Worm (Caenorhabditis elegans): ENCODE results near the gene sre-34.

The sre-34 gene

DNA sequence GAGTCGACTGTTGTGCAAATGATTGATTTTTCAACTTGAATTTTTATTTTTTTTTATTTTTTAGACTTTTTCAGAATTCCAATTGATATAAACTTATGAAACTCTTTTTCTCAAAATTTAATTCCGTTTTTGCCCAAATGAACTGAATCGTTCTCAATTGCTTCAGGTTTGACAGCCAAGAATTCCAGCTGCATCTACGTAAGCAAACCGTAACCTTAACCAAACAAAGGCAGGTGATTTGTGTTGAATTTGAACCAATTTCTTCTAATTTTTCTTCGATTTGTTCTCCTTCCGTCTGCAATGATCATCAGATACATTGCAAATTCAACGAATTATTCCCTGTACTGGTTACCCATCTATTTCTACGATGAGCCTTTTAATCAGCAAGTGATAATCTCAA lies at the start of gene sre-34:
TSS of gene sre-34 (plus strand) at position 301 of the 400 bp plus-strand sequence.
- TF ChIP-seq grh-1 (GFP tag; IDR thresholded peaks at IDR 0.05) (no peak), skn-1 (tag; optimal IDR thresholded peaks at IDR 0.05) (no peak), mdl-1 (tag; optimal IDR thresholded peaks at IDR 0.05) (no peak), hlh-4 (tag; optimal IDR thresholded peaks at IDR 0.05) (no peak)

DNA sequence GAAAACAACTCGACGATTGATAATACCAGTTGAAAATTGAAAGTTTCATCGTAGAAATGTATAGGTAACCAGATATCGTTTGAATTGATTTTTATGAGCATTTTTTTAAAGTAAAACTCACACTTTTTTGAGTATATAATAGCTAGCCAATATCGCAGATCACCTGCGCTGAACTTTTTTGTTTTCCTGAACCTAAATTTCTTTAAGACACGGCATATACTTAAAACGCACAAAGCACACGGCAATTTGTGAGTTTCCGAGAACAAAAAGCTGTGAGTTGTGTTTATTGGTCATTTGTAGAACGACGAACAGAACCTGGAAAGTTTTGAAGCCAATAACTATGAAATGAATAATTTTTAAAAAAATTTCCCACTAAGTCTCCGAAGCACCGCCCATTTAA lies 48.2 kb upstream of the sre-34 start, which contains the start of gene sre-29:
TSS of gene sre-29 (minus strand) at position 101 of the 400 bp plus-strand sequence.
- TF ChIP-seq ztf-4 (tag; optimal IDR thresholded peaks at IDR 0.05), result no peak

DNA sequence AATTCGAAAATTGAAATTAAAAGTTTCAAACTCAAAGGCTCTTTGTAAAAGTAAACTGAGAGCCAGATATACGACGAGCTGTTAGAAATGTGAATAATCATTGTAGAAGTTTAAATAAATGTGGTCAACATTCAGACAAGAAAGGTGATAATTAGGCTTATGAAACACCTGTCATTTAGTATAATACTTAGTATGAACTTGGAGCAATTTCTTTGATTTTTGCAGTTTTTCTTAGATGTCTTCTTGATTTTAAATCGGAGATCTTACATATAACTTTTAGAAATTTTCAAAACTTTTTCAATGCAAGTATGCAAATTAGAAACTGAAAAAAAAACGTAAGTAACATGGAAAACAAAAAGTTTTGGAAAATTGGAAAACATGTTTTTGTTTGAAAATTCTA lies 43.6 kb upstream of the sre-34 start, which contains the start of gene sre-30:
TSS of gene sre-30 (minus strand) at position 101 of the 400 bp plus-strand sequence.
- no peak for TF ChIP-seq tbx-2 (tag; optimal IDR thresholded peaks at IDR 0.05)
- no peak for TF ChIP-seq efl-1 (optimal IDR thresholded peaks at IDR 0.05)
- TF ChIP-seq efl-1 (GFP tag; optimal IDR thresholded peaks at IDR 0.05 in 1 of 2), result peak in 1 of 2 experiments; percentile 55

DNA sequence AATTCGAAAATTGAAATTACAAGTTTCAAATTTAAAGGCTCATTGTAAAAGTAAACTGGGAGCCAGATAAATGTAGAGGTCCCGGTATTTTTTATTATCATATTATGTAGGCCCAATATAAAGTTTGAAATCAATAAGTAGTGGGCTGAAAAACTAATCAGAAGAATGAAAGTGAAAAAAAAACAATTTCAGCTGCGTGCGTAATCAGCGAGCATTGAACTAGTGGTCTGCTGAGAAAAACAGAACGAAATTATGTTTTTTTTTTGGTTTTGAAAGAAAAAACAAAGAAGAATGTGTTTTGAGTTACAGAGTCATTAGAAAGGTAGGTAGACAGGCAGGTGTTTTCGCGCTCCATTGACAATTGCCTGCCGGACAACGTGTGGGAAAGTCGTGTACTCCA lies 41.2 kb upstream of the sre-34 start, which contains the start of gene sre-31:
TSS of gene sre-31 (minus strand) at position 101 of the 400 bp plus-strand sequence.
- TF ChIP-seq lin-39 (tag; optimal IDR thresholded peaks at IDR 0.05), result no peak
- no peak for TF ChIP-seq lir-3 (tag; optimal IDR thresholded peaks at IDR 0.05; ENCODE audit: poor library complexity)
- TF ChIP-seq pag-3 (tag; optimal IDR thresholded peaks at IDR 0.05; ENCODE audit: borderline replicate concordance, insufficient read depth), result no peak
- TF ChIP-seq nhr-77 (tag; optimal IDR thresholded peaks at IDR 0.05), result no peak
- no peak for TF ChIP-seq sox-4 (tag; optimal IDR thresholded peaks at IDR 0.05)
- no peak for TF ChIP-seq sptf-1 (tag; optimal IDR thresholded peaks at IDR 0.05)
- no peak for TF ChIP-seq nhr-28 (tag; optimal IDR thresholded peaks at IDR 0.05)
- no peak for TF ChIP-seq alr-1 (tag; optimal IDR thresholded peaks at IDR 0.05; ENCODE audit: borderline replicate concordance)
- TF ChIP-seq tbx-2 (tag; optimal IDR thresholded peaks at IDR 0.05), result no peak
- no peak for TF ChIP-seq mab-9 (GFP tag; IDR thresholded peaks at IDR 0.05)
- no peak for TF ChIP-seq ztf-4 (tag; optimal IDR thresholded peaks at IDR 0.05)
- TF ChIP-seq nhr-76 (tag; optimal IDR thresholded peaks at IDR 0.05), result no peak
- no peak for TF ChIP-seq vab-15 (tag; optimal IDR thresholded peaks at IDR 0.05)
- TF ChIP-seq zag-1 (tag; optimal IDR thresholded peaks at IDR 0.05), result no peak
- TF ChIP-seq zip-4 (GFP tag; optimal IDR thresholded peaks at IDR 0.05), result no peak
- TF ChIP-seq ceh-63 (GFP tag; optimal IDR thresholded peaks at IDR 0.05), result no peak
- no peak for TF ChIP-seq egl-13 (tag; optimal IDR thresholded peaks at IDR 0.05)
- TF ChIP-seq snu-23 (GFP tag; optimal IDR thresholded peaks at IDR 0.05), result no peak
- no peak for TF ChIP-seq nhr-12 (tag; optimal IDR thresholded peaks at IDR 0.05)

DNA sequence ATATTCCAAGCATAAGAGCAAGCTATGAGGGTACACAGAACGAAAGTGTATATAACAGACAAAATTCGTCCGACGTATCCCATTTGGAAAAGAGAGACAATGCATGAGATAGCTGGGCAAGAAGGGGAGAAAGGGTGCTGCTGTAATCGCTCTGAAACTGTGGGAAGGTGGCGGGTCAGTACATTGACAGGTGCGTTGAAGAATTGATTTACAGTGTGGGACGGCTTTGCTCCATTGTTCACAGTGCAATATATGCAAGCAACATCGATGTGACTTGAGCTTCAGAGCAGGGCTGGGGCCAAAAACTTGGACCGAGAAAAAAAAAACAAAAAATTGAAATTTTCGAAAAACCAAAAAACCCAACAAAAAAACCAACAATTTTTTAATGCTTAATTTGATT lies 39.8 kb upstream of the sre-34 start, which contains the start of gene F57G9.3:
TSS of gene F57G9.3 (minus strand) at position 101 of the 400 bp plus-strand sequence.
- no peak for TF ChIP-seq nhr-71 (tag; optimal IDR thresholded peaks at IDR 0.05)
- TF ChIP-seq nhr-76 (tag; optimal IDR thresholded peaks at IDR 0.05), result no peak
- TF ChIP-seq hlh-4 (tag; optimal IDR thresholded peaks at IDR 0.05), result no peak
- TF ChIP-seq snu-23 (GFP tag; optimal IDR thresholded peaks at IDR 0.05), result no peak
- no peak for TF ChIP-seq lir-3 (tag; optimal IDR thresholded peaks at IDR 0.05; ENCODE audit: poor library complexity)
- TF ChIP-seq pax-3 (tag; optimal IDR thresholded peaks at IDR 0.05), result no peak
- no peak for TF ChIP-seq unc-130 (tag; optimal IDR thresholded peaks at IDR 0.05)
- no peak for TF ChIP-seq dpl-1 (GFP tag; optimal IDR thresholded peaks at IDR 0.05)
- TF ChIP-seq mep-1 (tag; optimal IDR thresholded peaks at IDR 0.05), result no peak
- TF ChIP-seq hlh-17 (GFP tag; optimal IDR thresholded peaks at IDR 0.05; ENCODE audit: borderline replicate concordance), result no peak

DNA sequence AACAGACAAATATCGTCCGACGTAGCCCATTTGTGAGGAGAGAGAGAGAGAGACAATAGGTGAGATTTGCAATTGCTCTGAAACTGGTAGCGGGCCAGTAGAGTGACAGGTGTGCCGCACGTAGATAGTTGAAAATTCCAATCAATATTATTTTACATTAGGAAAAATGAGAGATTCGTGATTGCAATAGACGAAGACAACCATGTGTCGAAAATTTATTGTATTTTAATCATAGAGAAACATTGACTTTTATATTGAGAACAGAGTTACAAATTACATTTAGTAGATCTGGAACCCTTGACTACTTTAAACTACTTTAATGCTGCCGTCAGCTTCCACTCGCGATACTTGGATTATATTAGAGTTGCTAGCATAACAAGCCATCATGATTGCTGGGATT lies 37.5 kb upstream of the sre-34 start, which contains the start of gene Y57A10C.1:
TSS of gene Y57A10C.1 (minus strand) at position 101 of the 400 bp plus-strand sequence.
- TF ChIP-seq sup-37 (GFP tag; optimal IDR thresholded peaks at IDR 0.05) (no peak), irx-1 (tag; optimal IDR thresholded peaks at IDR 0.05) (no peak), ceh-82 (tag; optimal IDR thresholded peaks at IDR 0.05) (no peak), fkh-4 (tag; optimal IDR thresholded peaks at IDR 0.05; ENCODE audit: borderline replicate concordance) (no peak), unc-98 (GFP tag; IDR thresholded peaks at IDR 0.05) (no peak), nhr-237 (tag; optimal IDR thresholded peaks at IDR 0.05) (no peak), swsn-7 (tag; optimal IDR thresholded peaks at IDR 0.05) (no peak), pax-3 (tag; optimal IDR thresholded peaks at IDR 0.05) (no peak), tbx-2 (tag; optimal IDR thresholded peaks at IDR 0.05) (no peak)

Data from whole organism, L1 larva.